Fruit fly (Drosophila melanogaster) whole organism, embryonic: ENCODE data around the gene CG3078.

Source experiments
- Aef1 ChIP-seq: fragments of 200-800 bp; sonication (Bioruptor generic); IDR thresholded peaks from 3 replicates; pipeline ENCODE4 v1.3.6; 2022; ENCODE audit warnings: missing biosample characterization, missing genetic modification characterization
- Bteb2 ChIP-seq: fragments of 200-800 bp; sonication (Bioruptor generic); optimal IDR thresholded peaks from 2 replicates; lab custom pipeline; 2016; ENCODE audit warnings: missing biosample characterization, missing genetic modification characterization
- CG11247 ChIP-seq: fragments of 200-800 bp; sonication (Bioruptor generic); IDR thresholded peaks from 2 replicates; pipeline ENCODE4 v1.3.6; 2022; ENCODE audit warnings: missing biosample characterization, missing genetic modification characterization
- CG12219 ChIP-seq: fragments of 200-800 bp; sonication (Bioruptor generic); optimal IDR thresholded peaks from 3 replicates; lab custom pipeline; 2018; ENCODE audit warnings: missing biosample characterization, mild to moderate bottlenecking, missing genetic modification characterization
- CG13296 ChIP-seq: fragments of 200-800 bp; sonication (Bioruptor generic); optimal IDR thresholded peaks from 3 replicates; lab custom pipeline; 2018; ENCODE audit warnings: missing biosample characterization, mild to moderate bottlenecking, missing genetic modification characterization
- CG14667 ChIP-seq: fragments of 200-800 bp; sonication (Bioruptor generic); IDR thresholded peaks from 2 replicates; pipeline ENCODE4 v1.3.6; 2022; ENCODE audit warnings: missing biosample characterization, missing genetic modification characterization
- CG14860 ChIP-seq: fragments of 200-800 bp; sonication (Bioruptor generic); IDR thresholded peaks from 3 replicates; pipeline ENCODE4 v1.3.6; 2022; ENCODE audit warnings: missing biosample characterization, missing genetic modification characterization; ENCODE audit not compliant: partially characterized antibody
- CG15514 ChIP-seq: fragments of 200-800 bp; sonication (Bioruptor generic); optimal IDR thresholded peaks from 3 replicates; lab custom pipeline; 2017; ENCODE audit warnings: missing biosample characterization, missing genetic modification characterization, mild to moderate bottlenecking, moderate library complexity, missing genetic modification reagents
- CG16815 ChIP-seq: fragments of 200-800 bp; sonication (Bioruptor generic); optimal IDR thresholded peaks from 3 replicates; lab custom pipeline; 2017; ENCODE audit warnings: missing biosample characterization, mild to moderate bottlenecking, missing genetic modification characterization
- CG16863 ChIP-seq: fragments of 200-800 bp; sonication (Bioruptor generic); optimal IDR thresholded peaks from 3 replicates; lab custom pipeline; 2016; ENCODE audit warnings: missing biosample characterization, missing genetic modification characterization
- CG34376 ChIP-seq: fragments of 200-800 bp; sonication (Bioruptor generic); optimal IDR thresholded peaks from 2 replicates; lab custom pipeline; 2018; ENCODE audit warnings: missing biosample characterization, mild to moderate bottlenecking, missing genetic modification characterization
- CG3726 ChIP-seq: fragments of 200-800 bp; sonication (Bioruptor generic); IDR thresholded peaks from 3 replicates; pipeline ENCODE4, ENCODE4 v1.3.6; 2022; ENCODE audit warnings: missing biosample characterization, missing genetic modification characterization
- CG4854 ChIP-seq: fragments of 200-800 bp; sonication (Bioruptor generic); optimal IDR thresholded peaks from 2 replicates; lab custom pipeline; 2016; ENCODE audit warnings: missing biosample characterization, missing genetic modification characterization, inconsistent platforms
- CG7745 ChIP-seq: fragments of 200-800 bp; sonication (Bioruptor generic); optimal IDR thresholded peaks from 2 replicates; lab custom pipeline; 2018; ENCODE audit warnings: missing biosample characterization, mild to moderate bottlenecking, missing genetic modification characterization, moderate library complexity
- CG8290 ChIP-seq, 3 experiments: fragments of 200-800 bp; sonication (Bioruptor generic); optimal IDR thresholded peaks; 2 replicates each; lab custom pipeline; 2016 to 2019; ENCODE audit warnings: missing biosample characterization in 3 of 3, missing genetic modification characterization in 3 of 3, mild to moderate bottlenecking in 2 of 3, moderate library complexity in 1 of 3
- Dip3 ChIP-seq: fragments of 200-800 bp; sonication (Bioruptor generic); optimal IDR thresholded peaks from 3 replicates; lab custom pipeline; 2016; ENCODE audit warnings: missing biosample characterization, missing genetic modification characterization
- Doc2 ChIP-seq: fragments of 200-800 bp; sonication (Bioruptor generic); IDR thresholded peaks from 2 replicates; pipeline ENCODE4 v1.3.6; 2022; ENCODE audit warnings: missing biosample characterization, missing genetic modification characterization
- Fer2 ChIP-seq: fragments of 200-800 bp; sonication (Bioruptor generic); optimal IDR thresholded peaks from 2 replicates; lab custom pipeline; 2018; ENCODE audit warnings: missing biosample characterization, mild to moderate bottlenecking, missing genetic modification characterization, moderate library complexity
- HHEX ChIP-seq: fragments of 200-800 bp; sonication (Bioruptor generic); optimal IDR thresholded peaks from 3 replicates; lab custom pipeline; 2017; ENCODE audit warnings: missing biosample characterization, mild to moderate bottlenecking, missing genetic modification characterization, missing genetic modification reagents
- HLH3B ChIP-seq: fragments of 200-800 bp; sonication (Bioruptor generic); IDR thresholded peaks from 2 replicates; pipeline ENCODE4 v1.3.6; 2022; ENCODE audit warnings: missing biosample characterization, missing genetic modification characterization
- Hr78 ChIP-seq, 2 experiments: fragments of 200-800 bp in 1 of 2; fragments of >200 bp in 1 of 2; sonication (Bioruptor generic) in 1 of 2; optimal IDR thresholded peaks; 2 replicates each; lab custom pipeline; 2017 to 2019; ENCODE audit warnings: missing biosample characterization in 2 of 2, missing genetic modification characterization in 2 of 2, mild to moderate bottlenecking in 1 of 2, moderate library complexity in 1 of 2
- Kr ChIP-seq: fragments of 200-800 bp; sonication (Bioruptor generic); optimal IDR thresholded peaks from 2 replicates; lab custom pipeline; 2017; ENCODE audit warnings: missing biosample characterization, mild to moderate bottlenecking, missing genetic modification characterization
- Meics ChIP-seq: fragments of 200-800 bp; sonication (Bioruptor generic); optimal IDR thresholded peaks from 2 replicates; lab custom pipeline; 2017; ENCODE audit warnings: missing biosample characterization, mild to moderate bottlenecking, missing genetic modification characterization
- Neu2 ChIP-seq: fragments of 200-800 bp; sonication (Bioruptor generic); optimal IDR thresholded peaks from 3 replicates; lab custom pipeline; 2016; ENCODE audit warnings: missing biosample characterization, missing genetic modification characterization, borderline replicate concordance
- Ravus ChIP-seq: fragments of 200-800 bp; sonication (Bioruptor generic); IDR thresholded peaks from 2 replicates; pipeline ENCODE4 v1.3.6; 2022; ENCODE audit warnings: missing biosample characterization, missing genetic modification characterization
- Rx ChIP-seq: fragments of 200-800 bp; sonication (Bioruptor generic); IDR thresholded peaks from 2 replicates; pipeline ENCODE4 v1.3.6; 2022; ENCODE audit warnings: missing biosample characterization, missing genetic modification characterization
- Six4 ChIP-seq: fragments of 200-800 bp; sonication (Bioruptor generic); optimal IDR thresholded peaks from 2 replicates; lab custom pipeline; 2016; ENCODE audit warnings: missing biosample characterization, missing genetic modification characterization
- ash1 ChIP-seq: fragments of 200-800 bp; sonication (Bioruptor generic); optimal IDR thresholded peaks from 2 replicates; lab custom pipeline; 2018; ENCODE audit warnings: missing biosample characterization, mild to moderate bottlenecking, missing genetic modification characterization
- cg ChIP-seq: fragments of 200-800 bp; sonication (Bioruptor generic); optimal IDR thresholded peaks from 3 replicates; lab custom pipeline; 2019; ENCODE audit warnings: missing biosample characterization, mild to moderate bottlenecking, missing genetic modification characterization, moderate library complexity
- chinmo ChIP-seq: fragments of 200-800 bp; sonication (Bioruptor generic); IDR thresholded peaks from 4 replicates; pipeline ENCODE4 v1.3.6; 2022; ENCODE audit warnings: missing biosample characterization, missing genetic modification characterization; ENCODE audit not compliant: partially characterized antibody
- chm ChIP-seq: fragments of 200-800 bp; sonication (Bioruptor generic); IDR thresholded peaks from 2 replicates; pipeline ENCODE4 v1.3.6; 2022; ENCODE audit warnings: missing biosample characterization, missing genetic modification characterization
- ci ChIP-seq: fragments of 200-800 bp; sonication (Bioruptor generic); IDR thresholded peaks from 3 replicates; pipeline ENCODE4 v1.3.6; 2022; ENCODE audit warnings: missing biosample characterization, missing genetic modification characterization
- dan ChIP-seq: fragments of 200-800 bp; sonication (Bioruptor generic); IDR thresholded peaks from 2 replicates; pipeline ENCODE4 v1.3.6; 2022; ENCODE audit warnings: missing biosample characterization, missing genetic modification characterization
- dmrt11E ChIP-seq: fragments of 200-800 bp; sonication (Bioruptor generic); optimal IDR thresholded peaks from 3 replicates; lab custom pipeline; 2018; ENCODE audit warnings: missing biosample characterization, mild to moderate bottlenecking, missing genetic modification characterization, moderate library complexity
- dysf ChIP-seq: fragments of 200-800 bp; sonication (Bioruptor generic); IDR thresholded peaks from 3 replicates; pipeline ENCODE4 v1.3.6; 2022; ENCODE audit warnings: missing biosample characterization, missing genetic modification characterization
- ewg ChIP-seq: fragments of 200-800 bp; sonication (Bioruptor generic); optimal IDR thresholded peaks from 3 replicates; lab custom pipeline; 2017; ENCODE audit warnings: mild to moderate bottlenecking, missing biosample characterization, missing genetic modification reagents, missing genetic modification characterization
- eyg ChIP-seq: fragments of 200-800 bp; sonication (Bioruptor generic); optimal IDR thresholded peaks from 3 replicates; lab custom pipeline; 2016; ENCODE audit warnings: missing biosample characterization, missing genetic modification characterization
- gce ChIP-seq: fragments of 200-800 bp; sonication (Bioruptor generic); IDR thresholded peaks from 3 replicates; pipeline ENCODE4 v1.3.6; 2022; ENCODE audit warnings: missing biosample characterization, missing genetic modification characterization
- hkb ChIP-seq, 2 experiments: fragments of 200-800 bp in 1 of 2; fragments of >200 bp in 1 of 2; sonication (Bioruptor generic) in 1 of 2; IDR thresholded peaks in 1 of 2; optimal IDR thresholded peaks in 1 of 2; 2 replicates each; pipeline versions ENCODE4 v1.3.6 to Lab custom; 2017 to 2022; ENCODE audit warnings: missing biosample characterization in 1 of 2, missing genetic modification characterization in 1 of 2
- ken ChIP-seq: fragments of 200-800 bp; sonication (Bioruptor generic); IDR thresholded peaks from 3 replicates; pipeline ENCODE4 v1.3.6; 2022; ENCODE audit warnings: missing biosample characterization, missing genetic modification characterization
- lab ChIP-seq: fragments of 200-800 bp; sonication (Bioruptor generic); optimal IDR thresholded peaks from 3 replicates; lab custom pipeline; 2017; ENCODE audit warnings: missing biosample characterization, missing genetic modification characterization, mild to moderate bottlenecking, moderate library complexity, missing genetic modification reagents
- nerfin-2 ChIP-seq: fragments of 200-800 bp; sonication (Bioruptor generic); IDR thresholded peaks from 2 replicates; pipeline ENCODE4 v1.3.6; 2022; ENCODE audit warnings: missing biosample characterization, missing genetic modification characterization; ENCODE audit not compliant: partially characterized antibody
- pho ChIP-seq: fragments of 200-800 bp; sonication (Bioruptor generic); optimal IDR thresholded peaks from 2 replicates; lab custom pipeline; 2016; ENCODE audit warnings: missing biosample characterization, missing genetic modification characterization
- seq ChIP-seq: fragments of 200-800 bp; sonication (Bioruptor generic); IDR thresholded peaks from 2 replicates; pipeline ENCODE4 v1.3.6; 2022; ENCODE audit warnings: missing biosample characterization, missing genetic modification characterization
- sim ChIP-seq: fragments of 200-800 bp; sonication (Bioruptor generic); IDR thresholded peaks from 2 replicates; pipeline ENCODE4 v1.3.6; 2022; ENCODE audit warnings: missing biosample characterization, missing genetic modification characterization
- unpg ChIP-seq: fragments of 200-800 bp; sonication (Bioruptor generic); optimal IDR thresholded peaks from 3 replicates; lab custom pipeline; 2018; ENCODE audit warnings: missing biosample characterization, mild to moderate bottlenecking, missing genetic modification characterization, moderate library complexity
- z ChIP-seq: fragments of 200-800 bp; sonication (Bioruptor generic); IDR thresholded peaks from 3 replicates; pipeline ENCODE4 v1.3.6; 2022; ENCODE audit warnings: missing biosample characterization, missing genetic modification characterization

Gene CG3078

DNA sequence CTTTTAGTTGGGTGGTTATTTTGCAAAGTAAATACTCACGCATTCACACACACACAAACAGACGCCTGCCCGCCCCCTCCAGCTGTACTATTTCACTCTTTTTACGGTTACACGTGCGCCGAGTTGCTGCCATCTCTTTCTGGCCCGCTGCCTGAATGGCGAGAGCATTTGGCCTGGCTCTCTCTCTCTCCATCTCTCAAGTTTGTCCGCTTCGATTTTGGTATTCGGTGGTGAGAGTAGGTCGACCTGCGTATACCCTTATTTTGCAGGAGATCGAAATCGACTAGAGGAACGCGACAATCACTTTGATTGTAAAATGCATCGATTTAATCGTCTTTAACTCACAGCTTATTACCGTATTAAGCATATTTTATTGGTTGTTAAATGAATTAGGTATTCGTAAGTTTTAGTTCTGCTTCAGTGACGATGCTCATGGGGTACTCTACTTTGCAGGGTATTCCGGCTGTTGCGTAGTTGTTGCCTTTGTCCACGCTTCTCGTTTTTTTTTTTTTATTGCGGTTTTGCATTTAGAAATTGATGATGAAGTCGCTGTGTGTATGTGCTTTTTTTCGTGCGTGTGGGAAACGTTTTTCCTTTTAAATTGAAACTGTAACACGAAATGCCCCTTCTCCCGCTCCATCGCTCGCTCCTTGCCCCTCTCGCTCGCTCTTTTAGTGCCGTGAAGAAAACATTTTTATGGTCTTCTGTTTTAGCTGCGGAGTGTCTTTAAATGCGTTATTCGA lies 44.3 kb upstream of the CG3078 start (continued):
- TF ChIP-seq nerfin-2 (GFP tag; lab: Robert Waterston, UW) (no peak), pho (peak; percentile 94), CG7745 (tag; lab: Kevin White, UChicago) (no peak), seq (GFP tag; lab: Robert Waterston, UW) (peak; percentile 90), Meics (peak; percentile 90), eyg (GFP tag; lab: Kevin White, UChicago) (peak; percentile 84), CG14667 (peak; percentile 57), CG34376 (peak; percentile 87), Dip3 (GFP tag; lab: Kevin White, UChicago) (peak; percentile 89), CG16815 (GFP tag; lab: Kevin White, UChicago) (peak; percentile 88), CG3726 (GFP tag; lab: Robert Waterston, UW) (peak; percentile 67; the same call in 2 of the 3 replicates), Doc2 (GFP tag; lab: Robert Waterston, UW) (peak; percentile 35; the same call in 1 of the 2 replicates), lab (GFP tag; lab: Kevin White, UChicago) (peak; percentile 94), ci (GFP tag; lab: Robert Waterston, UW) (peak; percentile 84), Bteb2 (GFP tag; lab: Kevin White, UChicago) (peak; percentile 73), Six4 (peak; percentile 84), CG11247 (GFP tag; lab: Robert Waterston, UW) (peak; percentile 55; the same call in 1 of the 2 replicates), z (GFP tag; lab: Robert Waterston, UW) (peak; percentile 68; the same call in 2 of the 3 replicates), ken (peak; percentile 71; the same call in 2 of the 3 replicates), CG4854 (peak; percentile 81), dysf (GFP tag; lab: Robert Waterston, UW) (peak; percentile 86), unpg (GFP tag; lab: Kevin White, UChicago) (peak; percentile 90), dmrt11E (tag; lab: Kevin White, UChicago) (peak; percentile 89), Aef1 (GFP tag; lab: Robert Waterston, UW) (peak; percentile 84), ash1 (GFP tag; lab: Kevin White, UChicago) (peak; percentile 22), CG12219 (GFP tag; lab: Kevin White, UChicago) (peak; percentile 89), chm (peak; percentile 82), CG13296 (GFP tag; lab: Kevin White, UChicago) (peak; percentile 89), CG14860 (GFP tag; lab: Robert Waterston, UW) (no peak), hkb (optimal IDR thresholded peaks at IDR 0.05; lab: Kevin White, UChicago) (peak; percentile 47), hkb (GFP tag; IDR thresholded peaks at IDR 0.05; lab: Robert Waterston, UW) (peak; percentile 89), cg (GFP tag; lab: Kevin White, UChicago) (peak; percentile 71), CG15514 (GFP tag; lab: Kevin White, UChicago) (peak; percentile 77), Rx (GFP tag; lab: Robert Waterston, UW) (peak; percentile 73; the same call in 1 of the 2 replicates), Kr (GFP tag; lab: Kevin White, UChicago) (peak; percentile 76), Fer2 (peak; percentile 60), ewg (peak; percentile 81), sim (peak; percentile 17; the same call in 1 of the 2 replicates), Ravus (GFP tag; lab: Robert Waterston, UW) (peak; percentile 49), gce (GFP tag; lab: Robert Waterston, UW) (no peak), HLH3B (GFP tag; lab: Robert Waterston, UW) (peak; percentile 87), chinmo (GFP tag; lab: Robert Waterston, UW) (peak; percentile 77; the same call in 3 of the 4 replicates), Neu2 (GFP tag; lab: Kevin White, UChicago) (peak; percentile 68), CG8290 (GFP tag; optimal IDR thresholded peaks at IDR 0.05; lab: Kevin White, UChicago) (peak; percentile 59), CG8290 (tag; optimal IDR thresholded peaks at IDR 0.05; lab: Kevin White, UChicago) (peak; percentile 47 to 96), Hr78 (GFP tag; optimal IDR thresholded peaks at IDR 0.05; lab: Kevin White, UChicago) (peak in 1 of 2 experiments; percentile 70), CG16863 (peak; percentile 93), dan (GFP tag; lab: Robert Waterston, UW) (0 out of 2 replicates have a peak, but pooled peaks have one; percentile 28), HHEX (peak; percentile 89)
